Fruit fly (Drosophila melanogaster) whole organism, embryonic: ENCODE data around the gene CG31459.
A peak's percentile ranks its signal among the peaks of the same experiment; 100 is the strongest.

Experiments used
- Asciz ChIP-seq: fragments of 200-800 bp; sonication (Bioruptor generic); optimal IDR thresholded peaks from 2 replicates; lab custom pipeline; 2017; ENCODE audit warnings: missing biosample characterization, mild to moderate bottlenecking, missing genetic modification characterization, missing genetic modification reagents
- Atf6 ChIP-seq: fragments of 200-800 bp; sonication (Bioruptor generic); IDR thresholded peaks from 2 replicates; pipeline ENCODE4 v1.3.6; 2022; ENCODE audit warnings: missing biosample characterization, missing genetic modification characterization
- BtbVII ChIP-seq: fragments of 200-800 bp; sonication (Bioruptor generic); optimal IDR thresholded peaks from 3 replicates; lab custom pipeline; 2017; ENCODE audit warnings: missing biosample characterization, mild to moderate bottlenecking, missing genetic modification characterization
- CG10274 ChIP-seq: fragments of 200-800 bp; sonication (Bioruptor generic); optimal IDR thresholded peaks from 3 replicates; lab custom pipeline; 2017; ENCODE audit warnings: missing biosample characterization, mild to moderate bottlenecking, missing genetic modification characterization
- CG12236 ChIP-seq: fragments of 200-800 bp; sonication (Bioruptor generic); optimal IDR thresholded peaks from 2 replicates; lab custom pipeline; 2016; ENCODE audit warnings: missing biosample characterization, missing genetic modification characterization
- CG12391 ChIP-seq: fragments of 200-800 bp; sonication (Bioruptor generic); optimal IDR thresholded peaks from 3 replicates; lab custom pipeline; 2018; ENCODE audit warnings: missing biosample characterization, mild to moderate bottlenecking, missing genetic modification characterization, moderate library complexity
- CG12659 ChIP-seq: fragments of 200-800 bp; sonication (Bioruptor generic); optimal IDR thresholded peaks from 3 replicates; lab custom pipeline; 2017; ENCODE audit warnings: mild to moderate bottlenecking, missing biosample characterization, missing genetic modification reagents, missing genetic modification characterization
- CG13624 ChIP-seq: fragments of 200-800 bp; sonication (Bioruptor generic); optimal IDR thresholded peaks from 2 replicates; lab custom pipeline; 2016; ENCODE audit warnings: missing biosample characterization, missing genetic modification characterization
- CG14014 ChIP-seq: fragments of 200-800 bp; sonication (Bioruptor generic); IDR thresholded peaks from 2 replicates; pipeline ENCODE4 v1.3.6; 2022; ENCODE audit warnings: missing biosample characterization, missing genetic modification characterization
- CG18011 ChIP-seq: fragments of 200-800 bp; sonication (Bioruptor generic); optimal IDR thresholded peaks from 2 replicates; lab custom pipeline; 2017; ENCODE audit warnings: missing biosample characterization, missing genetic modification characterization, mild to moderate bottlenecking, moderate library complexity, missing genotype
- CG18764 ChIP-seq: fragments of 200-800 bp; sonication (Bioruptor generic); optimal IDR thresholded peaks from 3 replicates; lab custom pipeline; 2016; ENCODE audit warnings: missing biosample characterization, missing genetic modification characterization
- CG31224 ChIP-seq: fragments of 200-800 bp; sonication (Bioruptor generic); IDR thresholded peaks from 2 replicates; pipeline ENCODE4 v1.3.6; 2022; ENCODE audit warnings: missing biosample characterization, missing genetic modification characterization
- CG3163 ChIP-seq: fragments of 200-800 bp; sonication (Bioruptor generic); optimal IDR thresholded peaks from 3 replicates; lab custom pipeline; 2016; ENCODE audit warnings: missing biosample characterization, missing genetic modification characterization
- CG34224 ChIP-seq: fragments of 200-800 bp; sonication (Bioruptor generic); IDR thresholded peaks from 3 replicates; pipeline ENCODE4 v1.3.6; 2022; ENCODE audit warnings: missing biosample characterization, missing genetic modification characterization; ENCODE audit not compliant: partially characterized antibody
- CG34376 ChIP-seq: fragments of 200-800 bp; sonication (Bioruptor generic); optimal IDR thresholded peaks from 2 replicates; lab custom pipeline; 2018; ENCODE audit warnings: missing biosample characterization, mild to moderate bottlenecking, missing genetic modification characterization
- CG3838 ChIP-seq: fragments of 200-800 bp; sonication (Bioruptor generic); optimal IDR thresholded peaks from 3 replicates; lab custom pipeline; 2016; ENCODE audit warnings: missing biosample characterization, missing genetic modification characterization
- CG6272 ChIP-seq: fragments of 200-800 bp; sonication (Bioruptor generic); IDR thresholded peaks from 2 replicates; pipeline ENCODE4 v1.3.6; 2022; ENCODE audit warnings: missing biosample characterization, missing genetic modification characterization
- CG6654 ChIP-seq: fragments of 200-800 bp; sonication (Bioruptor generic); optimal IDR thresholded peaks from 2 replicates; lab custom pipeline; 2017; ENCODE audit warnings: missing biosample characterization, mild to moderate bottlenecking, missing genetic modification characterization
- CG7271 ChIP-seq: fragments of 200-800 bp; sonication (Bioruptor generic); optimal IDR thresholded peaks from 2 replicates; lab custom pipeline; 2018; ENCODE audit warnings: missing biosample characterization, mild to moderate bottlenecking, missing genetic modification characterization, moderate library complexity
- CG7745 ChIP-seq: fragments of 200-800 bp; sonication (Bioruptor generic); optimal IDR thresholded peaks from 2 replicates; lab custom pipeline; 2018; ENCODE audit warnings: missing biosample characterization, mild to moderate bottlenecking, missing genetic modification characterization, moderate library complexity
- CG8359 ChIP-seq: fragments of 200-800 bp; sonication (Bioruptor generic); optimal IDR thresholded peaks from 2 replicates; lab custom pipeline; 2017; ENCODE audit warnings: missing biosample characterization, mild to moderate bottlenecking, missing genetic modification characterization, borderline replicate concordance
- CG9609 ChIP-seq: fragments of 200-800 bp; sonication (Bioruptor generic); optimal IDR thresholded peaks from 3 replicates; lab custom pipeline; 2016; ENCODE audit warnings: missing biosample characterization, missing genetic modification characterization
- CTCF ChIP-seq: fragments of 200-800 bp; sonication (Bioruptor generic); optimal IDR thresholded peaks from 2 replicates; lab custom pipeline; 2017; ENCODE audit warnings: missing biosample characterization, mild to moderate bottlenecking, missing genetic modification characterization, moderate library complexity
- E2f2 ChIP-seq: fragments of 200-800 bp; sonication (Bioruptor generic); IDR thresholded peaks from 2 replicates; pipeline ENCODE4 v1.3.6; 2022; ENCODE audit warnings: missing biosample characterization, missing genetic modification characterization
- Opbp ChIP-seq: fragments of 200-800 bp; sonication (Bioruptor generic); IDR thresholded peaks from 3 replicates; pipeline ENCODE4 v1.3.6; 2022; ENCODE audit warnings: missing biosample characterization, missing genetic modification characterization; ENCODE audit not compliant: partially characterized antibody
- Sox100B ChIP-seq: fragments of 200-800 bp; sonication (Bioruptor generic); optimal IDR thresholded peaks from 3 replicates; lab custom pipeline; 2018; ENCODE audit warnings: missing biosample characterization, mild to moderate bottlenecking, missing genetic modification characterization
- Sox102F ChIP-seq: fragments of 200-800 bp; sonication (Bioruptor generic); optimal IDR thresholded peaks from 2 replicates; lab custom pipeline; 2018; ENCODE audit warnings: missing biosample characterization, mild to moderate bottlenecking, missing genetic modification characterization, moderate library complexity
- Taf1 ChIP-seq: fragments of 200-800 bp; sonication (Bioruptor generic); IDR thresholded peaks from 2 replicates; pipeline ENCODE4 v1.3.6; 2022; ENCODE audit warnings: missing biosample characterization, missing genetic modification characterization
- amos ChIP-seq: fragments of 200-800 bp; sonication (Bioruptor generic); IDR thresholded peaks from 2 replicates; pipeline ENCODE4 v1.3.6; 2022; ENCODE audit warnings: missing biosample characterization, missing genetic modification characterization; ENCODE audit not compliant: partially characterized antibody
- bcd ChIP-seq: fragments of 200-800 bp; sonication (Bioruptor generic); optimal IDR thresholded peaks from 2 replicates; lab custom pipeline; 2017; ENCODE audit warnings: missing biosample characterization, mild to moderate bottlenecking, missing genetic modification characterization
- chm ChIP-seq: fragments of 200-800 bp; sonication (Bioruptor generic); IDR thresholded peaks from 2 replicates; pipeline ENCODE4 v1.3.6; 2022; ENCODE audit warnings: missing biosample characterization, missing genetic modification characterization
- ci ChIP-seq: fragments of 200-800 bp; sonication (Bioruptor generic); IDR thresholded peaks from 3 replicates; pipeline ENCODE4 v1.3.6; 2022; ENCODE audit warnings: missing biosample characterization, missing genetic modification characterization
- crp ChIP-seq, 2 experiments: fragments of 200-800 bp; sonication (Bioruptor generic); optimal IDR thresholded peaks; 2 replicates in 1 of 2; 3 replicates in 1 of 2; lab custom pipeline; 2017; ENCODE audit warnings: missing biosample characterization in 2 of 2, missing genetic modification characterization in 2 of 2, mild to moderate bottlenecking in 1 of 2, moderate library complexity in 1 of 2
- da ChIP-seq: fragments of 200-800 bp; sonication (Bioruptor generic); optimal IDR thresholded peaks from 2 replicates; lab custom pipeline; 2016; ENCODE audit warnings: missing biosample characterization, missing genetic modification characterization
- emc ChIP-seq: fragments of 200-800 bp; sonication (Bioruptor generic); optimal IDR thresholded peaks from 2 replicates; lab custom pipeline; 2016; ENCODE audit warnings: missing biosample characterization, missing genetic modification characterization
- esg ChIP-seq: fragments of 200-800 bp; sonication (Bioruptor generic); conservative IDR thresholded peaks from 2 replicates; pipeline ENCODE4 v1.3.6; 2022; ENCODE audit warnings: missing biosample characterization, missing genetic modification characterization
- fd64A ChIP-seq: fragments of 200-800 bp; sonication (Bioruptor generic); optimal IDR thresholded peaks from 3 replicates; lab custom pipeline; 2018; ENCODE audit warnings: missing biosample characterization, mild to moderate bottlenecking, missing genetic modification characterization
- fu2 ChIP-seq: fragments of 200-800 bp; sonication (Bioruptor generic); optimal IDR thresholded peaks from 2 replicates; lab custom pipeline; 2016; ENCODE audit warnings: missing biosample characterization, missing genetic modification characterization
- prd ChIP-seq, 3 experiments: fragments of >200 bp in 2 of 3; fragments of 200-800 bp in 1 of 3; sonication (Bioruptor generic) in 1 of 3; optimal IDR thresholded peaks in 2 of 3; IDR thresholded peaks in 1 of 3; 2 replicates in 2 of 3; 3 replicates in 1 of 3; pipeline versions ENCODE4 v1.3.6 to Lab custom; 2017 to 2022; ENCODE audit warnings: missing biosample characterization in 1 of 3, missing genetic modification characterization in 1 of 3
- repo ChIP-seq: fragments of 200-800 bp; sonication (Bioruptor generic); optimal IDR thresholded peaks from 2 replicates; lab custom pipeline; 2016; ENCODE audit warnings: missing biosample characterization, missing genetic modification characterization
- ro ChIP-seq: fragments of 200-800 bp; sonication (Bioruptor generic); IDR thresholded peaks from 2 replicates; pipeline ENCODE4 v1.3.6; 2022; ENCODE audit warnings: missing biosample characterization, missing genetic modification characterization
- schlank ChIP-seq: fragments of 200-800 bp; sonication (Bioruptor generic); optimal IDR thresholded peaks from 2 replicates; lab custom pipeline; 2018; ENCODE audit warnings: missing biosample characterization, mild to moderate bottlenecking, missing genetic modification characterization
- shn ChIP-seq: fragments of 200-800 bp; sonication (Bioruptor generic); optimal IDR thresholded peaks from 3 replicates; lab custom pipeline; 2016; ENCODE audit warnings: missing biosample characterization, missing genetic modification characterization
- sqz ChIP-seq: fragments of 200-800 bp; sonication (Bioruptor generic); optimal IDR thresholded peaks from 3 replicates; lab custom pipeline; 2018; ENCODE audit warnings: missing biosample characterization, mild to moderate bottlenecking, missing genetic modification characterization
- stwl ChIP-seq: fragments of 200-800 bp; sonication (Bioruptor generic); optimal IDR thresholded peaks from 3 replicates; lab custom pipeline; 2018; ENCODE audit warnings: missing biosample characterization, mild to moderate bottlenecking, missing genetic modification characterization, moderate library complexity
- tgo ChIP-seq: fragments of 200-800 bp; sonication (Bioruptor generic); IDR thresholded peaks from 3 replicates; pipeline ENCODE4 v1.3.6; 2022; ENCODE audit warnings: missing biosample characterization, missing genetic modification characterization
- ttk ChIP-seq: fragments of 200-800 bp; sonication (Bioruptor generic); IDR thresholded peaks from 2 replicates; pipeline ENCODE4 v2.1.2; 2022; ENCODE audit warnings: missing biosample characterization, missing genetic modification characterization
- wor ChIP-seq: fragments of 200-800 bp; sonication (Bioruptor generic); IDR thresholded peaks from 2 replicates; pipeline ENCODE4 v1.3.6; 2022; ENCODE audit warnings: missing biosample characterization, missing genetic modification characterization

CG31459 gene

dm6 chr3R:19863979-19864775, 23.5 kb downstream of the CG31459 start, which contains the start of the genes CG4572 and CG4686 (continued):
- TF ChIP-seq CG6272 (GFP tag; lab: Robert Waterston, UW) (peak; percentile 75), stwl (tag; lab: Kevin White, UChicago) (peak; percentile 66), Taf1 (peak; percentile 6; the same call in 1 of the 2 replicates), CG8359 (GFP tag; lab: Kevin White, UChicago) (no peak), ttk (GFP tag; lab: Robert Waterston, UW) (peak; percentile 61; the same call in 1 of the 2 replicates), E2f2 (GFP tag; lab: Robert Waterston, UW) (peak; percentile 55), CG18764 (GFP tag; lab: Kevin White, UChicago) (peak; percentile 71), chm (GFP tag; lab: Robert Waterston, UW) (no peak; the same call in 1 of the 2 replicates), CG12659 (peak; percentile 86), CG7745 (no peak), esg (peak; percentile 35; the same call in 1 of the 2 replicates), CG6654 (GFP tag; lab: Kevin White, UChicago) (peak; percentile 18), CG13624 (GFP tag; lab: Kevin White, UChicago) (peak; percentile 96), CG12391 (tag; lab: Kevin White, UChicago) (peak; percentile 82), da (GFP tag; lab: Kevin White, UChicago) (no peak), wor (GFP tag; lab: Robert Waterston, UW) (peak; percentile 40; the same call in 1 of the 2 replicates), BtbVII (GFP tag; lab: Kevin White, UChicago) (peak; percentile 53), CG3838 (GFP tag; lab: Kevin White, UChicago) (peak; percentile 11), shn (peak; percentile 72), CG12236 (GFP tag; lab: Kevin White, UChicago) (peak; percentile 34), repo (GFP tag; lab: Kevin White, UChicago) (peak; percentile 67), CG10274 (GFP tag; lab: Kevin White, UChicago) (peak; percentile 69), Sox100B (GFP tag; lab: Kevin White, UChicago) (no peak), sqz (GFP tag; lab: Kevin White, UChicago) (no peak), Asciz (GFP tag; lab: Kevin White, UChicago) (peak; percentile 56), CG7271 (tag; lab: Kevin White, UChicago) (peak; percentile 3), bcd (GFP tag; lab: Kevin White, UChicago) (peak; percentile 59), ci (GFP tag; lab: Robert Waterston, UW) (peak; percentile 27; the same call in 1 of the 3 replicates), CG18011 (GFP tag; lab: Kevin White, UChicago) (peak; percentile 64), CG34376 (GFP tag; lab: Kevin White, UChicago) (peak; percentile 74), CG31224 (peak; percentile 69; the same call in 1 of the 2 replicates), Atf6 (peak; percentile 55; the same call in 1 of the 2 replicates), CG14014 (GFP tag; lab: Robert Waterston, UW) (peak; percentile 42; the same call in 1 of the 2 replicates), fu2 (GFP tag; lab: Kevin White, UChicago) (peak; percentile 80), CG9609 (peak; percentile 71), CG3163 (peak; percentile 57), prd (optimal IDR thresholded peaks at IDR 0.05; lab: Kevin White, UChicago) (no peak), prd (GFP tag; IDR thresholded peaks at IDR 0.05; lab: Robert Waterston, UW) (peak; percentile 83), CTCF (GFP tag; lab: Kevin White, UChicago) (peak; percentile 11), tgo (GFP tag; lab: Robert Waterston, UW) (peak; percentile 80), fd64A (GFP tag; lab: Kevin White, UChicago) (no peak), ro (GFP tag; lab: Robert Waterston, UW) (0 out of 2 replicates have a peak, but pooled peaks have one; percentile 12), schlank (tag; lab: Kevin White, UChicago) (peak; percentile 31), crp (GFP tag; optimal IDR thresholded peaks at IDR 0.05; lab: Kevin White, UChicago) (peak; percentile 65 to 86), Opbp (no peak), Sox102F (GFP tag; lab: Kevin White, UChicago) (peak; percentile 63), emc (peak; percentile 37), CG34224 (GFP tag; lab: Robert Waterston, UW) (no peak), amos (no peak)
